Worm (Caenorhabditis elegans): Measurements from ENCODE around the gene cest-31.

ce11 chrV:6649317-6649716 is 24.8 kb upstream of the cest-31 start, which contains the start of gene T10H9.1:
- no peak for TF ChIP-seq fkh-3 (tag; optimal IDR thresholded peaks at IDR 0.05)
- TF ChIP-seq dpl-1 (GFP tag; optimal IDR thresholded peaks at IDR 0.05): no peak
- TF ChIP-seq ceh-91 (GFP tag; IDR thresholded peaks at IDR 0.05): no peak
- TF ChIP-seq ceh-79 (tag; optimal IDR thresholded peaks at IDR 0.05): no peak
- no peak for TF ChIP-seq nfya-2 (GFP tag; IDR thresholded peaks at IDR 0.05)
- no peak for TF ChIP-seq ztf-6 (GFP tag; IDR thresholded peaks at IDR 0.05)
- no peak for TF ChIP-seq dpff-1 (tag; optimal IDR thresholded peaks at IDR 0.05)
- no peak for TF ChIP-seq T07F8.4 (tag; optimal IDR thresholded peaks at IDR 0.05)
- no peak for TF ChIP-seq rpc-1 (optimal IDR thresholded peaks at IDR 0.05)
- no peak for TF ChIP-seq rpc-1 (tag; optimal IDR thresholded peaks at IDR 0.05)
- no peak for TF ChIP-seq rec-8 (tag; optimal IDR thresholded peaks at IDR 0.05)
- TF ChIP-seq nfya-1 (tag; optimal IDR thresholded peaks at IDR 0.05; ENCODE audit: borderline replicate concordance, insufficient read depth): no peak
- no peak for TF ChIP-seq sea-2 (GFP tag; IDR thresholded peaks at IDR 0.05)
